Worm (Caenorhabditis elegans): ENCODE measurements around the gene F53B1.3.

DNA sequence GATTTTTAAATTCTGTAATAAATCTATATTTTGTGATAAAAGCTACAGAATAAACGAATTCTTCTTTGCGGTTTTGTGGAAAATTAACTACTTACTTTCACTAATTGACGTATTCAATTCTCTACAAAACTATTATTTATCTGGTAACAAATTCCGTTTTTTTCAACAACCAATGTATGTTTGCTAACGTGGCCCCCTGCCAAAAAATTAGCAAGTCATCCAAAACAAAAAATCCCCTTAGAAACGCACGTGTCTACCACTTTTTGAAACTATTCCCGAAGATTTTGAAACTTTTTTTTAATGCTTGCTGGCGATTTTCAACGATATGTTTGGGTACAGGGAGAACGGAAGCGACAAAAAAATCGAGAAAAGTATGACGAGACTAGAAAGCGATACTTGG, 20.4 kb upstream of the F53B1.3 start, which contains the start of gene F49H12.2:
- no peak for TF ChIP-seq cog-1 (tag; optimal IDR thresholded peaks at IDR 0.05)
- TF ChIP-seq flt-1 (GFP tag; IDR thresholded peaks at IDR 0.05) = no peak
